Fruit fly (Drosophila melanogaster): Measurements from ENCODE around the gene Nup58.

DNA sequence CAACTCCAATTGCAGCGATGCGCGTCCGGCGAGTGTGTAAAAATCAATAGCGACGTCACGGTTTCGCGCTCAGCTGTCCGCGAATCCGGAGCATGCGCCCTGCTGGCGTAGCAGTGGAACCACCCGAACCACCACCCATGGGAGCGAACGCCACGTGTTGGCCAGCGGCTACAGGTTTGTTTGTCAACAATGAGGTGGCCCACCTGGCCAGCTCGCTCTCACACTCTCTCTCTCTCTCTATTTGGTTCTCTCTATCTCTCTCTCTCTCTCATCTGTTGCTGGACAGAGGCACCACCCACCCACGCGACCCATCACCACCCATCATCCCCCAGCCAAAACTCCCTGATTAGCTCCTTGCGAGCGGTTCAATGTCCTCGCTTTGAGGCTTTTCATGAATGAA, 11.6 kb downstream of the Nup58 start:
- TF ChIP-seq lbe (GFP tag; optimal IDR thresholded peaks at IDR 0.05) (no peak), hb (GFP tag; IDR thresholded peaks at IDR 0.05; ENCODE audit: partially characterized antibody) (no peak), twi (tag; optimal IDR thresholded peaks at IDR 0.05) (no peak), CG9437 (GFP tag; optimal IDR thresholded peaks at IDR 0.05) (no peak), Bdp1 (GFP tag; optimal IDR thresholded peaks at IDR 0.05) (no peak), sc (optimal IDR thresholded peaks at IDR 0.05) (no peak), sc (GFP tag; optimal IDR thresholded peaks at IDR 0.05) (no peak), bsh (GFP tag; optimal IDR thresholded peaks at IDR 0.05) (no peak), CG12659 (GFP tag; optimal IDR thresholded peaks at IDR 0.05) (no peak), sisA (GFP tag; IDR thresholded peaks at IDR 0.05) (no peak), Jarid2 (GFP tag; optimal IDR thresholded peaks at IDR 0.05) (no peak), eve (GFP tag; optimal IDR thresholded peaks at IDR 0.05) (no peak), CG13287 (GFP tag; IDR thresholded peaks at IDR 0.05; ENCODE audit: partially characterized antibody) (no peak), CG2889 (GFP tag; IDR thresholded peaks at IDR 0.05) (no peak), Bteb2 (GFP tag; optimal IDR thresholded peaks at IDR 0.05) (no peak)
